Fruit fly (Drosophila melanogaster): ENCODE results near the gene CG17991.

CG17991 gene

dm6 chr3R:27288202-27289135 is 47.4 kb downstream of the CG17991 start, which contains the start of the genes bigmax and Hmu (continued):
- TF ChIP-seq knrl (GFP tag; IDR thresholded peaks at IDR 0.05; ENCODE audit: partially characterized antibody) (peak; percentile 96), dm (GFP tag; optimal IDR thresholded peaks at IDR 0.05) (peak; percentile 86), wek (GFP tag; optimal IDR thresholded peaks at IDR 0.05) (peak; percentile 13), CG6854 (GFP tag; optimal IDR thresholded peaks at IDR 0.05) (peak; percentile 59), CG4328 (GFP tag; optimal IDR thresholded peaks at IDR 0.05) (peak; percentile 1), CG32532 (GFP tag; IDR thresholded peaks at IDR 0.05) (peak; percentile 91), Jarid2 (GFP tag; optimal IDR thresholded peaks at IDR 0.05) (peak; percentile 51), pnt (GFP tag; optimal IDR thresholded peaks at IDR 0.05) (peak; percentile 86), pb (GFP tag; optimal IDR thresholded peaks at IDR 0.05) (peak; percentile 63), z (GFP tag; IDR thresholded peaks at IDR 0.05) (no peak), Abd-B (GFP tag; optimal IDR thresholded peaks at IDR 0.05) (peak; percentile 75), CG7786 (GFP tag; optimal IDR thresholded peaks at IDR 0.05) (peak; percentile 88), wor (GFP tag; IDR thresholded peaks at IDR 0.05) (peak; percentile 66), Elba2 (GFP tag; optimal IDR thresholded peaks at IDR 0.05) (no peak), ap (GFP tag; IDR thresholded peaks at IDR 0.05) (peak; percentile 72), ems (GFP tag; optimal IDR thresholded peaks at IDR 0.05) (peak; percentile 84), Ets97D (GFP tag; optimal IDR thresholded peaks at IDR 0.05) (peak; percentile 86), CG2889 (GFP tag; IDR thresholded peaks at IDR 0.05) (peak; percentile 85), ind (GFP tag; optimal IDR thresholded peaks at IDR 0.05) (peak; percentile 89), CHES-1-like (GFP tag; optimal IDR thresholded peaks at IDR 0.05) (peak; percentile 92), Trl (optimal IDR thresholded peaks at IDR 0.05) (no peak), Trl (GFP tag; optimal IDR thresholded peaks at IDR 0.05) (peak; percentile 86), sug (tag; optimal IDR thresholded peaks at IDR 0.05) (peak; percentile 83), Atf-2 (GFP tag; optimal IDR thresholded peaks at IDR 0.05) (peak; percentile 85), Hr39 (optimal IDR thresholded peaks at IDR 0.05) (no peak), CTCF (GFP tag; optimal IDR thresholded peaks at IDR 0.05) (peak; percentile 57), tap (tag; optimal IDR thresholded peaks at IDR 0.05) (peak; percentile 55), CG4360 (GFP tag; IDR thresholded peaks at IDR 0.05) (no peak), crol (GFP tag; IDR thresholded peaks at IDR 0.05) (peak; percentile 87), CG14710 (tag; optimal IDR thresholded peaks at IDR 0.05) (peak; percentile 88), CG13123 (GFP tag; optimal IDR thresholded peaks at IDR 0.05) (peak; percentile 82), amos (GFP tag; IDR thresholded peaks at IDR 0.05; ENCODE audit: partially characterized antibody) (peak; percentile 87), Vsx1 (GFP tag; optimal IDR thresholded peaks at IDR 0.05) (peak; percentile 7), eyg (GFP tag; optimal IDR thresholded peaks at IDR 0.05) (peak; percentile 81), Bdp1 (GFP tag; optimal IDR thresholded peaks at IDR 0.05) (peak; percentile 68), CG1792 (GFP tag; optimal IDR thresholded peaks at IDR 0.05) (peak; percentile 88), CG6813 (GFP tag; optimal IDR thresholded peaks at IDR 0.05) (peak; percentile 14), sob (GFP tag; IDR thresholded peaks at IDR 0.05) (peak; percentile 87), CG7839 (tag; optimal IDR thresholded peaks at IDR 0.05) (peak; percentile 84), lab (GFP tag; optimal IDR thresholded peaks at IDR 0.05) (peak; percentile 89), Dfd (GFP tag; optimal IDR thresholded peaks at IDR 0.05) (no peak), CG6765 (GFP tag; optimal IDR thresholded peaks at IDR 0.05) (no peak), repo (GFP tag; optimal IDR thresholded peaks at IDR 0.05) (peak; percentile 81), zfh1 (GFP tag; IDR thresholded peaks at IDR 0.05) (peak; percentile 81), dimm (GFP tag; IDR thresholded peaks at IDR 0.05) (peak; percentile 15; the same call in 1 of the 2 replicates), CG31388 (GFP tag; optimal IDR thresholded peaks at IDR 0.05) (peak; percentile 69), Sox100B (GFP tag; optimal IDR thresholded peaks at IDR 0.05) (no peak), CG18476 (GFP tag; optimal IDR thresholded peaks at IDR 0.05) (peak; percentile 84), lmd (GFP tag; IDR thresholded peaks at IDR 0.05) (peak; percentile 85), E2f2 (GFP tag; IDR thresholded peaks at IDR 0.05) (peak; percentile 61), CG12769 (tag; optimal IDR thresholded peaks at IDR 0.05) (peak; percentile 91)
